Fruit fly (Drosophila melanogaster) whole organism, embryonic: Measurements from ENCODE around the gene CG34434.
A peak's percentile ranks its signal among the peaks of the same experiment; 100 is the strongest.

Source experiments
- Atf6 ChIP-seq: fragments of 200-800 bp; sonication (Bioruptor generic); IDR thresholded peaks from 2 replicates; pipeline ENCODE4 v1.3.6; 2022; ENCODE audit warnings: missing biosample characterization, missing genetic modification characterization
- B-H2 ChIP-seq: fragments of 200-800 bp; sonication (Bioruptor generic); optimal IDR thresholded peaks from 2 replicates; lab custom pipeline; 2018; ENCODE audit warnings: missing biosample characterization, mild to moderate bottlenecking, missing genetic modification characterization
- CG12071 ChIP-seq: fragments of 200-800 bp; sonication (Bioruptor generic); optimal IDR thresholded peaks from 3 replicates; lab custom pipeline; 2018; ENCODE audit warnings: missing biosample characterization, mild to moderate bottlenecking, missing genetic modification characterization
- CG13894 ChIP-seq: fragments of 200-800 bp; sonication (Bioruptor generic); optimal IDR thresholded peaks from 3 replicates; lab custom pipeline; 2018; ENCODE audit warnings: missing biosample characterization, mild to moderate bottlenecking, missing genetic modification characterization, moderate library complexity
- CG15514 ChIP-seq: fragments of 200-800 bp; sonication (Bioruptor generic); optimal IDR thresholded peaks from 3 replicates; lab custom pipeline; 2017; ENCODE audit warnings: missing biosample characterization, missing genetic modification characterization, mild to moderate bottlenecking, moderate library complexity, missing genetic modification reagents
- CG17568 ChIP-seq: fragments of 200-800 bp; sonication (Bioruptor generic); optimal IDR thresholded peaks from 2 replicates; lab custom pipeline; 2018; ENCODE audit warnings: missing biosample characterization, mild to moderate bottlenecking, missing genetic modification characterization, moderate library complexity
- CG17912 ChIP-seq: fragments of 200-800 bp; sonication (Bioruptor generic); optimal IDR thresholded peaks from 2 replicates; lab custom pipeline; 2018; ENCODE audit warnings: missing biosample characterization, mild to moderate bottlenecking, missing genetic modification characterization
- CG32532 ChIP-seq: fragments of 200-800 bp; sonication (Bioruptor generic); IDR thresholded peaks from 2 replicates; pipeline ENCODE4 v1.3.6; 2022; ENCODE audit warnings: missing biosample characterization, missing genetic modification characterization
- CG3281 ChIP-seq: fragments of 200-800 bp; sonication (Bioruptor generic); optimal IDR thresholded peaks from 3 replicates; lab custom pipeline; 2017; ENCODE audit warnings: missing biosample characterization, mild to moderate bottlenecking, missing genetic modification characterization
- CG5180 ChIP-seq: fragments of 200-800 bp; sonication (Bioruptor generic); optimal IDR thresholded peaks from 3 replicates; lab custom pipeline; 2017; ENCODE audit warnings: missing biosample characterization, missing genetic modification characterization, mild to moderate bottlenecking, moderate library complexity, missing genetic modification reagents
- CG7987 ChIP-seq: fragments of 200-800 bp; sonication (Bioruptor generic); optimal IDR thresholded peaks from 2 replicates; lab custom pipeline; 2018; ENCODE audit warnings: missing biosample characterization, mild to moderate bottlenecking, missing genetic modification characterization, moderate library complexity
- CG8290 ChIP-seq, 3 experiments: fragments of 200-800 bp; sonication (Bioruptor generic); optimal IDR thresholded peaks; 2 replicates each; lab custom pipeline; 2016 to 2019; ENCODE audit warnings: missing biosample characterization in 3 of 3, missing genetic modification characterization in 3 of 3, mild to moderate bottlenecking in 2 of 3, moderate library complexity in 1 of 3
- CG9437 ChIP-seq: fragments of 200-800 bp; sonication (Bioruptor generic); optimal IDR thresholded peaks from 2 replicates; lab custom pipeline; 2018; ENCODE audit warnings: missing biosample characterization, mild to moderate bottlenecking, missing genetic modification characterization
- CG9727 ChIP-seq: fragments of 200-800 bp; sonication (Bioruptor generic); optimal IDR thresholded peaks from 3 replicates; lab custom pipeline; 2017; ENCODE audit warnings: missing biosample characterization, mild to moderate bottlenecking, missing genetic modification characterization
- E2f1 ChIP-seq: fragments of 200-800 bp; sonication (Bioruptor generic); IDR thresholded peaks from 2 replicates; pipeline ENCODE4 v1.3.6; 2022; ENCODE audit warnings: missing biosample characterization, missing genetic modification characterization
- E2f2 ChIP-seq: fragments of 200-800 bp; sonication (Bioruptor generic); IDR thresholded peaks from 2 replicates; pipeline ENCODE4 v1.3.6; 2022; ENCODE audit warnings: missing biosample characterization, missing genetic modification characterization
- Ets65A ChIP-seq: fragments of 200-800 bp; sonication (Bioruptor generic); peaks from one replicate; lab custom pipeline; 2016; ENCODE audit warnings: missing biosample characterization, missing genetic modification characterization
- GATAe ChIP-seq: fragments of 200-800 bp; sonication (Bioruptor generic); conservative IDR thresholded peaks from 2 replicates; pipeline ENCODE4 v1.3.6; 2022; ENCODE audit warnings: missing biosample characterization, missing genetic modification characterization
- HHEX ChIP-seq: fragments of 200-800 bp; sonication (Bioruptor generic); optimal IDR thresholded peaks from 3 replicates; lab custom pipeline; 2017; ENCODE audit warnings: missing biosample characterization, mild to moderate bottlenecking, missing genetic modification characterization, missing genetic modification reagents
- HLH4C ChIP-seq: fragments of 200-800 bp; sonication (Bioruptor generic); IDR thresholded peaks from 3 replicates; pipeline ENCODE4 v1.3.6; 2022; ENCODE audit warnings: missing biosample characterization, missing genetic modification characterization; ENCODE audit not compliant: partially characterized antibody
- Hand ChIP-seq: fragments of 200-800 bp; sonication (Bioruptor generic); optimal IDR thresholded peaks from 2 replicates; lab custom pipeline; 2017; ENCODE audit warnings: mild to moderate bottlenecking, missing biosample characterization, missing genetic modification reagents, missing genetic modification characterization
- Hmr ChIP-seq: fragments of 200-800 bp; sonication (Bioruptor generic); optimal IDR thresholded peaks from 3 replicates; lab custom pipeline; 2017; ENCODE audit warnings: mild to moderate bottlenecking, missing biosample characterization, missing genetic modification reagents, missing genetic modification characterization
- Meics ChIP-seq: fragments of 200-800 bp; sonication (Bioruptor generic); optimal IDR thresholded peaks from 2 replicates; lab custom pipeline; 2017; ENCODE audit warnings: missing biosample characterization, mild to moderate bottlenecking, missing genetic modification characterization
- Neu2 ChIP-seq: fragments of 200-800 bp; sonication (Bioruptor generic); optimal IDR thresholded peaks from 3 replicates; lab custom pipeline; 2016; ENCODE audit warnings: missing biosample characterization, missing genetic modification characterization, borderline replicate concordance
- Nf-YC ChIP-seq: fragments of 200-800 bp; optimal IDR thresholded peaks from 3 replicates; lab custom pipeline; 2019; ENCODE audit warnings: missing biosample characterization, mild to moderate bottlenecking, missing genetic modification characterization, moderate library complexity
- NfI ChIP-seq: fragments of 200-800 bp; sonication (Bioruptor generic); optimal IDR thresholded peaks from 3 replicates; lab custom pipeline; 2018; ENCODE audit warnings: missing biosample characterization, mild to moderate bottlenecking, missing genetic modification characterization, moderate library complexity
- YL-1 ChIP-seq: fragments of 200-800 bp; sonication (Bioruptor generic); optimal IDR thresholded peaks from 3 replicates; lab custom pipeline; 2017; ENCODE audit warnings: missing biosample characterization, mild to moderate bottlenecking, missing genetic modification characterization
- abd-A ChIP-seq: fragments of 200-800 bp; sonication (Bioruptor generic); optimal IDR thresholded peaks from 3 replicates; lab custom pipeline; 2019; ENCODE audit warnings: missing biosample characterization, mild to moderate bottlenecking, missing genetic modification characterization, moderate library complexity
- al ChIP-seq: fragments of 200-800 bp; sonication (Bioruptor generic); IDR thresholded peaks from 2 replicates; pipeline ENCODE4 v1.3.6; 2022; ENCODE audit warnings: missing biosample characterization, missing genetic modification characterization
- az2 ChIP-seq: fragments of 200-800 bp; sonication (Bioruptor generic); optimal IDR thresholded peaks from 3 replicates; lab custom pipeline; 2016; ENCODE audit warnings: missing biosample characterization, missing genetic modification characterization
- cas ChIP-seq: fragments of 200-800 bp; sonication (Bioruptor generic); IDR thresholded peaks from 2 replicates; pipeline ENCODE4 v1.3.6; 2022; ENCODE audit warnings: missing biosample characterization, missing genetic modification characterization
- chm ChIP-seq: fragments of 200-800 bp; sonication (Bioruptor generic); IDR thresholded peaks from 2 replicates; pipeline ENCODE4 v1.3.6; 2022; ENCODE audit warnings: missing biosample characterization, missing genetic modification characterization
- dmrt99B ChIP-seq: fragments of 200-800 bp; sonication (Bioruptor generic); optimal IDR thresholded peaks from 2 replicates; lab custom pipeline; 2018; ENCODE audit warnings: missing biosample characterization, mild to moderate bottlenecking, missing genetic modification characterization, moderate library complexity
- ewg ChIP-seq: fragments of 200-800 bp; sonication (Bioruptor generic); optimal IDR thresholded peaks from 3 replicates; lab custom pipeline; 2017; ENCODE audit warnings: mild to moderate bottlenecking, missing biosample characterization, missing genetic modification reagents, missing genetic modification characterization
- ken ChIP-seq: fragments of 200-800 bp; sonication (Bioruptor generic); IDR thresholded peaks from 3 replicates; pipeline ENCODE4 v1.3.6; 2022; ENCODE audit warnings: missing biosample characterization, missing genetic modification characterization
- kni ChIP-seq: fragments of 200-800 bp; sonication (Bioruptor generic); optimal IDR thresholded peaks from 3 replicates; lab custom pipeline; 2017; ENCODE audit warnings: mild to moderate bottlenecking, missing biosample characterization, missing genetic modification reagents, missing genetic modification characterization
- lab ChIP-seq: fragments of 200-800 bp; sonication (Bioruptor generic); optimal IDR thresholded peaks from 3 replicates; lab custom pipeline; 2017; ENCODE audit warnings: missing biosample characterization, missing genetic modification characterization, mild to moderate bottlenecking, moderate library complexity, missing genetic modification reagents
- luna ChIP-seq: fragments of 200-800 bp; sonication (Bioruptor generic); optimal IDR thresholded peaks from 2 replicates; lab custom pipeline; 2016; ENCODE audit warnings: missing biosample characterization, missing genetic modification characterization
- mirr ChIP-seq: fragments of 200-800 bp; sonication (Bioruptor generic); optimal IDR thresholded peaks from 3 replicates; lab custom pipeline; 2018; ENCODE audit warnings: missing biosample characterization, mild to moderate bottlenecking, missing genetic modification characterization
- onecut ChIP-seq: fragments of 200-800 bp; sonication (Bioruptor generic); IDR thresholded peaks from 2 replicates; pipeline ENCODE4 v1.3.6; 2022; ENCODE audit warnings: missing biosample characterization, missing genetic modification characterization
- otp ChIP-seq: fragments of 200-800 bp; sonication (Bioruptor generic); IDR thresholded peaks from 3 replicates; pipeline ENCODE4, ENCODE4 v1.3.6; 2022; ENCODE audit warnings: missing biosample characterization, missing genetic modification characterization
- pfk ChIP-seq: fragments of 200-800 bp; sonication (Bioruptor generic); optimal IDR thresholded peaks from 2 replicates; lab custom pipeline; 2018; ENCODE audit warnings: missing biosample characterization, mild to moderate bottlenecking, missing genetic modification characterization, moderate library complexity
- pho ChIP-seq: fragments of 200-800 bp; sonication (Bioruptor generic); optimal IDR thresholded peaks from 2 replicates; lab custom pipeline; 2016; ENCODE audit warnings: missing biosample characterization, missing genetic modification characterization
- sc ChIP-seq, 3 experiments: fragments of >200 bp in 2 of 3; fragments of 200-800 bp in 1 of 3; sonication (Bioruptor generic) in 1 of 3; optimal IDR thresholded peaks; 2 replicates in 2 of 3; 3 replicates in 1 of 3; lab custom pipeline; 2017; ENCODE audit warnings: mild to moderate bottlenecking in 1 of 3, missing biosample characterization in 1 of 3, missing genetic modification characterization in 1 of 3, missing genetic modification reagents in 1 of 3
- shn ChIP-seq: fragments of 200-800 bp; sonication (Bioruptor generic); optimal IDR thresholded peaks from 3 replicates; lab custom pipeline; 2016; ENCODE audit warnings: missing biosample characterization, missing genetic modification characterization
- so ChIP-seq: fragments of 200-800 bp; sonication (Bioruptor generic); IDR thresholded peaks from 3 replicates; pipeline ENCODE4 v1.3.6; 2022; ENCODE audit warnings: missing biosample characterization, missing genetic modification characterization
- wek ChIP-seq: fragments of 200-800 bp; sonication (Bioruptor generic); optimal IDR thresholded peaks from 3 replicates; lab custom pipeline; 2018; ENCODE audit warnings: missing biosample characterization, mild to moderate bottlenecking, missing genetic modification characterization, moderate library complexity
- yki ChIP-seq: fragments of >200 bp; optimal IDR thresholded peaks from 3 replicates; lab custom pipeline; 2018
- zf30C ChIP-seq: fragments of 200-800 bp; sonication (Bioruptor generic); optimal IDR thresholded peaks from 3 replicates; lab custom pipeline; 2018; ENCODE audit warnings: missing biosample characterization, mild to moderate bottlenecking, missing genetic modification characterization

Gene CG34434

dm6 chrX:5664222-5664621 lies 48.1 kb upstream of the CG34434 start (continued):
- TF ChIP-seq mirr (peak; percentile 72), Ets65A (peak; percentile 70), so (GFP tag; lab: Robert Waterston, UW) (0 out of 3 replicates have a peak, but pooled peaks have one; percentile 13), CG5180 (peak; percentile 26), otp (GFP tag; lab: Robert Waterston, UW) (0 out of 3 replicates have a peak, but pooled peaks have one; percentile 27), CG17568 (no peak), luna (GFP tag; lab: Kevin White, UChicago) (no peak), CG12071 (GFP tag; lab: Kevin White, UChicago) (peak; percentile 77), ewg (GFP tag; lab: Kevin White, UChicago) (peak; percentile 42), Neu2 (GFP tag; lab: Kevin White, UChicago) (no peak), onecut (GFP tag; lab: Robert Waterston, UW) (peak; percentile 34; the same call in 1 of the 2 replicates), E2f2 (GFP tag; lab: Robert Waterston, UW) (0 out of 2 replicates have a peak, but pooled peaks have one; percentile 13), CG32532 (GFP tag; lab: Robert Waterston, UW) (peak; percentile 35; the same call in 1 of the 2 replicates), NfI (GFP tag; lab: Kevin White, UChicago) (peak; percentile 23), cas (GFP tag; lab: Robert Waterston, UW) (no peak), CG3281 (GFP tag; lab: Kevin White, UChicago) (peak; percentile 64), E2f1 (GFP tag; lab: Robert Waterston, UW) (no peak), lab (peak; percentile 83), CG9437 (GFP tag; lab: Kevin White, UChicago) (no peak), ken (0 out of 3 replicates have a peak, but pooled peaks have one; percentile 22), yki (lab: Kevin White, UChicago) (no peak), al (GFP tag; lab: Robert Waterston, UW) (no peak), shn (no peak), Nf-YC (tag; lab: Kevin White, UChicago) (peak; percentile 20), YL-1 (GFP tag; lab: Kevin White, UChicago) (peak; percentile 29), HHEX (GFP tag; lab: Kevin White, UChicago) (peak; percentile 51), zf30C (GFP tag; lab: Kevin White, UChicago) (peak; percentile 23), CG7987 (GFP tag; lab: Kevin White, UChicago) (peak; percentile 48), CG15514 (peak; percentile 62), HLH4C (no peak), Hmr (peak; percentile 69), wek (GFP tag; lab: Kevin White, UChicago) (peak; percentile 39), CG9727 (GFP tag; lab: Kevin White, UChicago) (peak; percentile 21), Hand (GFP tag; lab: Kevin White, UChicago) (peak; percentile 70), abd-A (tag; lab: Kevin White, UChicago) (peak; percentile 67), B-H2 (GFP tag; lab: Kevin White, UChicago) (peak; percentile 28), az2 (no peak), dmrt99B (tag; lab: Kevin White, UChicago) (peak; percentile 14), CG13894 (peak; percentile 42), CG17912 (GFP tag; lab: Kevin White, UChicago) (no peak), Meics (GFP tag; lab: Kevin White, UChicago) (peak; percentile 44), sc (optimal IDR thresholded peaks at IDR 0.05; lab: Kevin White, UChicago) (no peak), sc (GFP tag; optimal IDR thresholded peaks at IDR 0.05; lab: Kevin White, UChicago) (no peak), CG8290 (GFP tag; optimal IDR thresholded peaks at IDR 0.05; lab: Kevin White, UChicago) (no peak), CG8290 (tag; optimal IDR thresholded peaks at IDR 0.05; lab: Kevin White, UChicago) (peak in 1 of 2 experiments; percentile 53), kni (GFP tag; lab: Kevin White, UChicago) (peak; percentile 13), GATAe (GFP tag; lab: Robert Waterston, UW) (no peak), Atf6 (GFP tag; lab: Robert Waterston, UW) (0 out of 2 replicates have a peak, but pooled peaks have one; percentile 36), chm (GFP tag; lab: Robert Waterston, UW) (peak; percentile 56; the same call in 1 of the 2 replicates), pho (GFP tag; lab: Kevin White, UChicago) (no peak), pfk (GFP tag; lab: Kevin White, UChicago) (peak; percentile 68)
